Fruit fly (Drosophila melanogaster) whole organism, adult: ENCODE data around the gene run.

Source experiments
- CG11617 ChIP-seq: fragments of 200-800 bp; sonication (Bioruptor generic); optimal IDR thresholded peaks from 2 replicates; lab custom pipeline; 2017; ENCODE audit warnings: mild to moderate bottlenecking, missing biosample characterization, missing genetic modification reagents, missing genetic modification characterization
- CG12768 ChIP-seq: fragments of 200-800 bp; sonication (Bioruptor generic); optimal IDR thresholded peaks from 2 replicates; lab custom pipeline; 2017; ENCODE audit warnings: missing biosample characterization, missing genetic modification characterization, mild to moderate bottlenecking, moderate library complexity, missing genetic modification reagents
- CG14711 ChIP-seq: fragments of 200-800 bp; sonication (Bioruptor generic); optimal IDR thresholded peaks from 2 replicates; lab custom pipeline; 2018; ENCODE audit warnings: missing biosample characterization, mild to moderate bottlenecking, missing genetic modification characterization, moderate library complexity
- CG1620 ChIP-seq: fragments of 200-800 bp; sonication (Bioruptor generic); optimal IDR thresholded peaks from 2 replicates; lab custom pipeline; 2016; ENCODE audit warnings: missing biosample characterization, missing genetic modification characterization
- CG33017 ChIP-seq: fragments of 200-800 bp; sonication (Bioruptor generic); optimal IDR thresholded peaks from 2 replicates; lab custom pipeline; 2018; ENCODE audit warnings: missing biosample characterization, mild to moderate bottlenecking, missing genetic modification characterization, moderate library complexity
- CG5204 ChIP-seq: fragments of 200-800 bp; sonication (Bioruptor generic); optimal IDR thresholded peaks from 2 replicates; lab custom pipeline; 2016; ENCODE audit warnings: missing biosample characterization, missing genetic modification characterization
- CG7045 ChIP-seq: fragments of 200-800 bp; sonication (Bioruptor generic); optimal IDR thresholded peaks from 2 replicates; lab custom pipeline; 2017; ENCODE audit warnings: missing biosample characterization, mild to moderate bottlenecking, missing genetic modification characterization
- CG7101 ChIP-seq: fragments of 200-800 bp; sonication (Bioruptor generic); optimal IDR thresholded peaks from 2 replicates; lab custom pipeline; 2018; ENCODE audit warnings: missing biosample characterization, mild to moderate bottlenecking, missing genetic modification characterization, moderate library complexity
- Clk ChIP-seq: fragments of 200-800 bp; sonication (Bioruptor generic); optimal IDR thresholded peaks from 2 replicates; lab custom pipeline; 2017; ENCODE audit warnings: missing biosample characterization, missing genetic modification characterization
- Crg-1 ChIP-seq: fragments of 200-800 bp; sonication (Bioruptor generic); optimal IDR thresholded peaks from 2 replicates; lab custom pipeline; 2016; ENCODE audit warnings: missing biosample characterization, missing genetic modification characterization
- Hr96 ChIP-seq: fragments of 200-800 bp; sonication (Bioruptor generic); optimal IDR thresholded peaks from 2 replicates; lab custom pipeline; 2016; ENCODE audit warnings: missing biosample characterization, missing genetic modification characterization
- Mnt ChIP-seq: fragments of 200-800 bp; sonication (Bioruptor generic); optimal IDR thresholded peaks from 2 replicates; lab custom pipeline; 2016; ENCODE audit warnings: missing biosample characterization, mild to moderate bottlenecking, missing genetic modification characterization
- bab1 ChIP-seq: fragments of 200-800 bp; sonication (Bioruptor generic); optimal IDR thresholded peaks from 3 replicates; lab custom pipeline; 2019; ENCODE audit warnings: missing biosample characterization, mild to moderate bottlenecking, missing genetic modification characterization, moderate library complexity
- cic ChIP-seq: fragments of 200-800 bp; sonication (Bioruptor generic); optimal IDR thresholded peaks from 2 replicates; lab custom pipeline; 2017; ENCODE audit warnings: missing biosample characterization, mild to moderate bottlenecking, missing genetic modification characterization, moderate library complexity
- cnc ChIP-seq, 2 experiments: fragments of >200 bp; optimal IDR thresholded peaks; 2 replicates each; lab custom pipeline; 2017
- kay ChIP-seq: fragments of 200-800 bp; sonication (Bioruptor generic); peaks from one replicate; lab custom pipeline; 2016; ENCODE audit warnings: missing biosample characterization, missing genetic modification characterization, borderline replicate concordance
- ovo ChIP-seq: fragments of 200-800 bp; sonication (Bioruptor generic); optimal IDR thresholded peaks from 2 replicates; lab custom pipeline; 2016; ENCODE audit warnings: missing biosample characterization, missing genetic modification characterization
- pad ChIP-seq: fragments of 200-800 bp; sonication (Bioruptor generic); optimal IDR thresholded peaks from 3 replicates; lab custom pipeline; 2017; ENCODE audit warnings: missing biosample characterization, missing genetic modification characterization, mild to moderate bottlenecking, moderate library complexity, missing genetic modification reagents
- tj ChIP-seq: fragments of 200-800 bp; sonication (Bioruptor generic); optimal IDR thresholded peaks from 3 replicates; lab custom pipeline; 2017; ENCODE audit warnings: missing biosample characterization, mild to moderate bottlenecking, missing genetic modification characterization, moderate library complexity
- toe ChIP-seq: fragments of 200-800 bp; sonication (Bioruptor generic); optimal IDR thresholded peaks from 2 replicates; lab custom pipeline; 2016; ENCODE audit warnings: missing biosample characterization, missing genetic modification characterization

Gene run

DNA sequence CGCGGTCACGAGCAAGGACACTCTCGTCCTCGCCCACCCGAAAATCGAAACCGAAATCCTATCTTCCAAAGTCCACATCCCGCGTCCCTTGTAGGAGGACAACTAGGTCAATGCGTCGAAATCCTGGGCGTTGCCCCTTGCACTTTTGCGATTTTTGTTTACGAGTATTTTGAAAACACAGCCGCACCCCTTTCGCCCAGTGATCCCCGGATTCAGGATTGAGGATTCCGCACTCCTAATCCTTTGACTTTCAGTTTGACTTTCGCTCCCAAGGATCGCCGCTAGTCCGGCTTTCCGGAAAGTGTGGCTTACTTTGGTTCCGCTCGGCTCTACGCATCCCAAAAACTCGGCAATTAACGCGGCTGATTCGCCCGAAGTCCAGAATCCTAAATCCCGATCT is 10.1 kb upstream of the run start:
- TF ChIP-seq CG33017 (tag; lab: Kevin White, UChicago) (no peak), Crg-1 (GFP tag; lab: Kevin White, UChicago) (no peak), CG7045 (GFP tag; lab: Kevin White, UChicago) (no peak), CG14711 (no peak), CG12768 (GFP tag; lab: Kevin White, UChicago) (no peak)

DNA sequence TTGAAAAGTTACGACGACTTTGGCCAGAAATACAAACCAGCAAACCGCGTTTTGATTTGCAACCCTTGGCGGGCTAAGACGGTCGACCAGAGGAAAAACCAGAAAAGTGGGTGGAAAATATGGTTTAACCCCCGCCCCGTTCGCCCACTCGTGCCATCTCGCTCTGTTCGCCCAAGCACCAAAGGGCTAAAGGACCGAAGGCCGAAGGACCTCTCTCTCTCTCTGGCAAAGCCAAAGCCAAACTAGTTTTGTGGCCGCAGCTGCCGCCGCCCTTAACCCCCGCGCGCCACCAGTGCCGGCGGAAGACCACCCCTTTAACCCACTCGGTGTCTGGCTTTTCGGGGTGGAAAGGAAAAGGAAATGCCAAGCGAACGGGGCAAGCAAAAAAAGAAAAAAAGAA is 3.2 kb upstream of the run start:
- TF ChIP-seq CG5204 (GFP tag; lab: Kevin White, UChicago) (no peak), CG12768 (GFP tag; lab: Kevin White, UChicago) (no peak)

DNA sequence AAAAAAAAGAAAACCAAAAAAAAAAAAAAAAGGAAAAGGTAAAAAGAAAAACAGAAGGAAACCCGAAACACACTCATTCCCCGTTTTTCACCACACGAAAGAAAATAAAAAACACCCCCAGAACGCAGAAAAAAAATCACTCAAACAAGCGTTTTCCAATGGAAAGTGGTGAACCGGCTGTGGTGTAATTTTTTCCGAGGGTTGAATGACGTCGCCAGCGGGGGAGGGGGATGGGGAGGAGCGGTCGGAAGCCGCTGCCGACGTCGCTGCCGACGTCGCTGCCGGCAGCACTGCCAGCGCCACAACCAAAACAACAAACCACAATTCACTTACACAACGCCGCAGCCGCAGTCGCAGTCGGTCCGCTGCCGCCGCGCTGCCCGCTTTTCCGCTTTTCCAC is 966 bp upstream of the run start:
- TF ChIP-seq toe (GFP tag; lab: Kevin White, UChicago) (no peak), Hr96 (no peak), CG12768 (GFP tag; lab: Kevin White, UChicago) (no peak), CG7101 (tag; lab: Kevin White, UChicago) (no peak), kay (no peak)

DNA sequence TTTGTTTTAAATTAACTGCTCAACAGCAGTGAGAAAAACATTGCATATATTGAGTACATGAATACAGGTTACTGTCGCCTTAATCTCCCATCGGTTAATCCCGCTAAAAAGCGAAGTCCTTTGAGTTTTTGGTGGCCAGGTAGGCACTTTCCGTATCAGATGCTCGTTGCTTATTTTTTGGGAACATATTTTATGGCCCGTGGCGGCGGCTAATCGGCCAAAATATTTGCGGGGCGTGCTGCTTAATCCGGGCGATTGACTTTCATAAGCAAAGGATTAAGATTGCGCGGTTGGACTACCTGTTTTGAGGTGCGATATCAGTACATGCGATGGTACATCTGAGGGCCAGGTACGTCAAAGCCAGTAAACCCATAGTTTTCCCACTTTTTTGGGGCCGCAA is 743 bp downstream of the run start:
- no peak for TF ChIP-seq toe (GFP tag; lab: Kevin White, UChicago)
- no peak for TF ChIP-seq CG33017 (tag; lab: Kevin White, UChicago)
- no peak for TF ChIP-seq CG12768 (GFP tag; lab: Kevin White, UChicago)
- TF ChIP-seq Clk (GFP tag; lab: Kevin White, UChicago): no peak

DNA sequence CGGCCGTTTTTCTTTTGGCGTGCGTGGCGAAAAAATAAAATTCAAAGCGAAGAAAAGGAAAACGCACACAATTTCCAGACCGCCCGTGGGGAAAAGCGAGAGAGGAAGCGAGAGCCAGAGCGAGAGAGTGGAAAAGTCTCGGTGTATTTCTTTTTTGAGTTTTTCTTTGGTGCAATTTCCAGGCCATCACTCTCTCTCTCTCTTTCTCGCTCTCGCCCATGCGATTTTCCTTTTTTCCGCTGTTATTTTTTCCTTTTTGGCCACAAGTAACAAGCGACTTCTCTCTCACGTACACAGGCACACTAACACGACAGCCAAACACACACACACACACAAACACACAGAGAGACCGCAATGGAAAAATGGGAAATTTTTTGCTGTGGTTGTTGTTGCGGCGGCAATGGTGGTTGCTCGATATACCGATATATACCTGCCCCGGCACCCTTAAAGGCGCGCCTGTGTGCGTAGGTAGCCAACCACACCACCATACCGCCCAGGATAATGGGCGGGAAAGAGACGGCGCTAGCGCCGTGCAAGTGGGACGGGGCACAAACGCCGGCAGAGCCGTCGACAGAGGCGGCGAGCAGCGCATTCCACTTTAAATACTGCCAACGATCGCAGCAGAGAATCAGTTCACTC is 3.5 kb downstream of the run start:
- no peak for TF ChIP-seq CG1620

DNA sequence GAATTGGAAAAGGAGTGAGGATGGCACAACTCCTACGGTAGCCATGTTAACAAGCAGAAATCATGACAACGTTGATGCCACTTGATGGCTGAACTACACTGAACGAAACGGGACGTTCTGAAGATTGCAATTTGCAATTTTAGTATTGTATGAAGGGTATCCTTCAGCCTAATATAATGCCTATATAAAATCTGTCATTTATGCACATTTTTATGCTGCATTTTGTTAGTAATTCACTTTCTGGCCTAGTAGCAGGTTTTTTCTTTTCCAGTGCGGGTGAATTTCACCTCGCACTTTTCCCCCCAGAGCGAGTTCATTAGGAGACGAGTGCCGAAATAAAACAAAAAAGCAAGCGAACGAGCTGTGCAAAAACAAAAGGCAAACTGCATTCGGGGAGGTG is 12.4 kb downstream of the run start:
- TF ChIP-seq CG33017 (tag; lab: Kevin White, UChicago): no peak
- TF ChIP-seq ovo (GFP tag; lab: Kevin White, UChicago): no peak
- no peak for TF ChIP-seq CG7101 (tag; lab: Kevin White, UChicago)
- TF ChIP-seq toe (GFP tag; lab: Kevin White, UChicago): no peak
- no peak for TF ChIP-seq CG5204 (GFP tag; lab: Kevin White, UChicago)

DNA sequence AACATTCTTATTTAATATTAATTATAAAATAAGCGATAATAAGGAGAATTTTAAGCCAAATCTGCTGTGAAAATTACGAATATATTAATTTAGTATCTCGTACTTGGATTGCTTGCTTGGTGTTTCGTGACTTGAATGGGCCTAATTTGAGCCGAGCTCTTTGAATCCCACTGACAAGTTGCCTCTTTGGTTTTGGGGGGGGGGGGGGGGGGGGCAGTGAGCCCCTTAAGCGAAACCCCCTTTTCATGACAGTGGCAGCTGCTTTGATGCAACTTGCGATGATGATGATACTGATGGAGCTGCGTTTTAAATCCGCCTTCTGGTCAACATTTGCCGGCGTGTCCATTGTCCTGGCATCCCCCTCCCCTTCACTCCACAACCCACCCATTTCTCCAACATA is 13.9 kb downstream of the run start:
- TF ChIP-seq Mnt (GFP tag; lab: Kevin White, UChicago) (no peak), CG12768 (GFP tag; lab: Kevin White, UChicago) (no peak), CG7101 (tag; lab: Kevin White, UChicago) (no peak), CG7045 (GFP tag; lab: Kevin White, UChicago) (no peak), CG1620 (no peak), bab1 (GFP tag; lab: Kevin White, UChicago) (no peak), cic (GFP tag; lab: Kevin White, UChicago) (no peak), toe (GFP tag; lab: Kevin White, UChicago) (no peak), tj (no peak), CG14711 (no peak)

DNA sequence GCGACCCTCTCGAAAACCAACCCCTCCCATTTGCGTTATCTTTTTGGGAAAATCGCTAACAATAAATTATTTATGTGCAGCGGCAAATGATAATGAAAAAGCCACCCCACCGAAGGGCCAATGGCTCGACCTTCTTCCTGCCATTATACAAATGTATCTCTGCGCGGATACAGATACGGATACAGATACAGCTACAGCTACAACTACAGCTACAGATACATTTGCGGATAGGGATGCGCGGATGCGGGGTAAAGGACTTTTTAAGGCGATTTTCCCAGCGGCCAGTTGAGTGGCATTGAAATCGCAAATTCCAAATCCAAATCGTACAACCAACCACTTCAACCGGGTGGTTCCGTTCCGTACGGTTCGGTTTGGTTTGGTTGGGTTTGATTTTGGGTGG is 19.2 kb downstream of the run start:
- no peak for TF ChIP-seq kay

DNA sequence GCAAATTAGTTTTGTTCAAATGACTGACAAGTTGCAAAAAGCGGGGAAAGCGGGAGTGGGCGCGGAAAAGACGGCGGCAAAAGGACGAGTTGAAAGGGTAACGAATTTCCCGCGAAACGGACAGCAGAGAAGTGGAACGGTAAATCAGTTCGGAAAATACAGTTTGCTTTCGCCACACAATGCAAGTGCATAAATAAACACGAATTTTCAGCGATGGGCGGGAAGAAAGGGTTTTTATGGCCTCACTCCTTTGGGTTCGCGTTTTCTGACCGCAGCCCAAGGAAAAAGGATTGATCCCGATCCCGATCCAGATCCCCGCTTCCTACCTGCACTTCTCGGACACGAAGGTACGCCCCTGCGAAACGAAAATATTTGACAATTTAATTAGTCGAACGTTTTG is 22.8 kb downstream of the run start:
- TF ChIP-seq kay: no peak
- TF ChIP-seq CG12768 (GFP tag; lab: Kevin White, UChicago): no peak
- no peak for TF ChIP-seq cnc (optimal IDR thresholded peaks at IDR 0.05; lab: Kevin White, UChicago)
- no peak for TF ChIP-seq cic (GFP tag; lab: Kevin White, UChicago)
- no peak for TF ChIP-seq CG33017 (tag; lab: Kevin White, UChicago)
- no peak for TF ChIP-seq CG7045 (GFP tag; lab: Kevin White, UChicago)
- no peak for TF ChIP-seq CG7101 (tag; lab: Kevin White, UChicago)
- TF ChIP-seq toe (GFP tag; lab: Kevin White, UChicago): no peak
- no peak for TF ChIP-seq CG5204 (GFP tag; lab: Kevin White, UChicago)
- no peak for TF ChIP-seq Hr96
- TF ChIP-seq Clk (GFP tag; lab: Kevin White, UChicago): no peak
- TF ChIP-seq CG11617 (GFP tag; lab: Kevin White, UChicago): no peak
- TF ChIP-seq bab1 (GFP tag; lab: Kevin White, UChicago): no peak
- TF ChIP-seq ovo (GFP tag; lab: Kevin White, UChicago): no peak
- TF ChIP-seq Mnt (GFP tag; lab: Kevin White, UChicago): no peak
- no peak for TF ChIP-seq tj
- no peak for TF ChIP-seq pad (GFP tag; lab: Kevin White, UChicago)
